Worm (Caenorhabditis elegans): ENCODE data around the gene daf-4.

Gene daf-4

DNA sequence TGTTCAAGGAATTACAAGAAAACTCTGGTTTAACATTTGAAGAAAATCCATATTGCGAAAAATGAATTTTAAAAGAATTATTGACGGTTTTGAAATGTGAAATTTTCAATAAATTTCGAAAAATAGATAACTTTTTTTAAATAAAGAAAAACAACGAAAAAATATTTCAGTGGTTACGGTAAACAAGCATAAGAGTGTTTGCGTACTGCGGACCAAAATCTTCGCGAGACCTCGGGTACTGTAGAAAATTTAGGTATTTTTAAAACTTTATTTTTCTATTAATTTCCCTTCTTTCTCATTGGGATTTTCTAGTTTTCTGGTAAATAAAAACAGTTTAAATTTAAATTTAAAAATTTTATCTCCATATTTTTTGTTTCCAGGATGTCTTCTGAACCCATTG lies 20.9 kb upstream of the daf-4 start, which contains the start of gene xnd-1:
Gene xnd-1 (plus strand): TSS at position 381 of the 400 bp plus-strand sequence.
- TF ChIP-seq zag-1 (tag; optimal IDR thresholded peaks at IDR 0.05), result no peak
- TF ChIP-seq peb-1 (tag; optimal IDR thresholded peaks at IDR 0.05), result no peak
- no peak for TF ChIP-seq dmd-4 (tag; optimal IDR thresholded peaks at IDR 0.05)
- TF ChIP-seq nhr-23 (tag; optimal IDR thresholded peaks at IDR 0.05), result no peak
- TF ChIP-seq ama-1 (optimal IDR thresholded peaks at IDR 0.05), result no peak
- TF ChIP-seq nhr-129 (tag; optimal IDR thresholded peaks at IDR 0.05), result no peak
- TF ChIP-seq lin-11 (tag; optimal IDR thresholded peaks at IDR 0.05), result no peak
- TF ChIP-seq ceh-16 (tag; optimal IDR thresholded peaks at IDR 0.05), result no peak
- TF ChIP-seq F13H6.1 (tag; optimal IDR thresholded peaks at IDR 0.05), result no peak
- no peak for TF ChIP-seq crh-2 (tag; optimal IDR thresholded peaks at IDR 0.05)
- TF ChIP-seq sma-3 (GFP tag; optimal IDR thresholded peaks at IDR 0.05), result no peak
- TF ChIP-seq lin-39 (tag; optimal IDR thresholded peaks at IDR 0.05), result no peak

- TF ChIP-seq unc-39 (tag; optimal IDR thresholded peaks at IDR 0.05) (no peak), fos-1 (tag; optimal IDR thresholded peaks at IDR 0.05) (peak; percentile 69), egl-27 (tag; optimal IDR thresholded peaks at IDR 0.05) (no peak), lin-13 (GFP tag; optimal IDR thresholded peaks at IDR 0.05) (no peak), ceh-82 (tag; optimal IDR thresholded peaks at IDR 0.05) (no peak), elt-3 (tag; optimal IDR thresholded peaks at IDR 0.05) (no peak), crh-2 (tag; optimal IDR thresholded peaks at IDR 0.05) (peak; percentile 6)
Measured at ce11 chrIII:5610276-5610675, 14.7 kb upstream of the daf-4 start, which contains the start of gene C05D2.8. Gene C05D2.8 (minus strand): TSS chrIII:5610346.

ce11 chrIII:5611604-5612324 lies 13.2 kb upstream of the daf-4 start, which contains the start of gene bas-1:
Gene bas-1 (plus strand): TSS chrIII:5612274.
- TF ChIP-seq fos-1 (tag; optimal IDR thresholded peaks at IDR 0.05) (peak; percentile 53), lin-39 (tag; optimal IDR thresholded peaks at IDR 0.05) (no peak), ztf-1 (GFP tag; conservative IDR thresholded peaks at IDR 0.05) (no peak)

DNA sequence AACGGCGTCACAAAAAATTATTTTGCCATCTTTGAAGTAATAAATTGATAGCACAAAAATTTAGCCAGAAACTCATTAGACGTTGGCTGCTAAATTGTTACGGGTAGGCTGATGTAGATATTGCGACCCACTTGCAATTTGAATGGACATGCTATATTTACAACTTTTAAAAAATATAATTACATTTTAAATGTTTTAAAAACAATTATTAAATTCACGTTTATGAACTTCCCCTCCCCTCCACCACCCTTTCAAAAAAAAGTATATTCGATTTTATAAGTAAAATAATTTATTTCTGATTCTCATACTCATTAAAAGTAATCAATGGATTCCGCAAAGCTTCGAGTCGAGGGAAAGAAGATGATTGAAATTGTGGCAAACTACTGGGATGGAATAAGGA lies 10.3 kb upstream of the daf-4 start, which contains the start of gene basl-1:
Gene basl-1 (plus strand): TSS at position 301 of the 400 bp plus-strand sequence.
- no peak for TF ChIP-seq ceh-16 (tag; optimal IDR thresholded peaks at IDR 0.05)
- no peak for TF ChIP-seq mdl-1 (tag; optimal IDR thresholded peaks at IDR 0.05)
- TF ChIP-seq alr-1 (tag; optimal IDR thresholded peaks at IDR 0.05), result no peak
- TF ChIP-seq sma-9 (GFP tag; optimal IDR thresholded peaks at IDR 0.05), result no peak
- no peak for TF ChIP-seq sma-9 (tag; optimal IDR thresholded peaks at IDR 0.05)
- no peak for TF ChIP-seq snpc-4 (tag; optimal IDR thresholded peaks at IDR 0.05)
- TF ChIP-seq nhr-77 (tag; optimal IDR thresholded peaks at IDR 0.05), result no peak
- TF ChIP-seq elt-3 (tag; optimal IDR thresholded peaks at IDR 0.05), result no peak
- no peak for TF ChIP-seq elt-1 (tag; optimal IDR thresholded peaks at IDR 0.05)
- no peak for TF ChIP-seq Y55F3AM.14 (GFP tag; optimal IDR thresholded peaks at IDR 0.05)
- TF ChIP-seq mbf-1 (tag; optimal IDR thresholded peaks at IDR 0.05), result no peak
- TF ChIP-seq skn-1 (tag; optimal IDR thresholded peaks at IDR 0.05), result no peak

DNA sequence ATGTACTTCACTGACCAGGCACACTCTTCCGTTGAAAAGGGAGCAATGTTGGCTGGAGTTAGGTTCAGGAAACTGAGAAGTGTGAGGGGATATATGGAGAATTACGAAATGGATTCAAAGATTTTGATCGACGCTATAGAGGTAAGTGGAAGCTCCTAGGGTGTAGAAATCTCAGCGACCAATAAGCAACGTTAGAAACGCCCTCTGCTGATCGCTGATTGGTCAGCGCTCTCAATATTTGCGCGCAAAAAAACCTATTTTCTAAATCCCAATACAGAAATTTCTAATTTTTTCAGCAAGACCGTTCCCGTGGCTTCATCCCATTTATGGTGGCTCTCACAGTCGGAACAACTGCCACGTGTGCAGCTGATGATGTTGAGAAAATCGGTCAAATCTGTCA lies 9.3 kb upstream of the daf-4 start:
- no peak for TF ChIP-seq nhr-129 (tag; optimal IDR thresholded peaks at IDR 0.05)
- TF ChIP-seq R02D3.7 (tag; optimal IDR thresholded peaks at IDR 0.05), result no peak
- no peak for TF ChIP-seq unc-55 (GFP tag; optimal IDR thresholded peaks at IDR 0.05)
- TF ChIP-seq lin-39 (tag; optimal IDR thresholded peaks at IDR 0.05), result no peak
- no peak for TF ChIP-seq lin-13 (GFP tag; optimal IDR thresholded peaks at IDR 0.05)
- no peak for TF ChIP-seq blmp-1 (tag; optimal IDR thresholded peaks at IDR 0.05; ENCODE audit: insufficient read depth)
- no peak for TF ChIP-seq unc-39 (tag; optimal IDR thresholded peaks at IDR 0.05)
- no peak for TF ChIP-seq sma-3 (GFP tag; optimal IDR thresholded peaks at IDR 0.05)
- no peak for TF ChIP-seq crh-2 (tag; optimal IDR thresholded peaks at IDR 0.05)
- TF ChIP-seq nhr-25 (tag; optimal IDR thresholded peaks at IDR 0.05), result no peak
- no peak for TF ChIP-seq mab-5 (tag; optimal IDR thresholded peaks at IDR 0.05)
